Fruit fly (Drosophila melanogaster): ENCODE data around the gene Skel.

- TF ChIP-seq CG8478 (optimal IDR thresholded peaks at IDR 0.05) = no peak
- TF ChIP-seq pan (optimal IDR thresholded peaks at IDR 0.05) = no peak
- no peak for TF ChIP-seq EcR (GFP tag; optimal IDR thresholded peaks at IDR 0.05)
These were observed 25.6 kb upstream of the Skel start for dm6 chr3R:10661098-10661497.
